Worm (Caenorhabditis elegans) whole organism, mixed stage, embryonic: ENCODE measurements around the gene oac-31.

Experiments
- ceh-43 ChIP-seq: fragments of 200-800 bp; sonication (Bioruptor generic); optimal IDR thresholded peaks from 2 replicates; lab custom pipeline; 2018; ENCODE audit warnings: mild to moderate bottlenecking, missing genetic modification characterization, moderate library complexity, missing compliant biosample characterization
- cnd-1 ChIP-seq: fragments of 200-800 bp; sonication (Bioruptor generic); optimal IDR thresholded peaks from 2 replicates; lab custom pipeline; 2018; ENCODE audit warnings: mild to moderate bottlenecking, missing genetic modification characterization, missing compliant biosample characterization
- elt-1 ChIP-seq: sonication (generic microtip); optimal IDR thresholded peaks from 2 replicates; lab custom pipeline; 2017; ENCODE audit warnings: missing genetic modification characterization, mild to moderate bottlenecking, missing compliant biosample characterization, antibody characterized with exemption, moderate library complexity, borderline replicate concordance; ENCODE audit not compliant: insufficient read depth
- mls-2 ChIP-seq: sonication (generic microtip); optimal IDR thresholded peaks from 2 replicates; lab custom pipeline; 2016; ENCODE audit warnings: mild to moderate bottlenecking, missing genetic modification characterization, moderate library complexity, missing compliant biosample characterization
- nhr-12 ChIP-seq: fragments of 150-350 bp; optimal IDR thresholded peaks from 2 replicates; lab custom pipeline; 2014; ENCODE audit warnings: missing biosample characterization, missing genetic modification characterization
- nhr-237 ChIP-seq: fragments of 150-350 bp; optimal IDR thresholded peaks from 2 replicates; lab custom pipeline; 2014; ENCODE audit warnings: missing biosample characterization, missing genetic modification characterization
- pha-4 ChIP-seq: fragments of 150-350 bp; optimal IDR thresholded peaks from 2 replicates; lab custom pipeline; 2018; ENCODE audit warnings: missing biosample characterization, missing genetic modification reagents, missing genetic modification characterization
- unc-62 ChIP-seq: fragments of 150-350 bp; optimal IDR thresholded peaks from 2 replicates; lab custom pipeline; 2014; ENCODE audit warnings: missing biosample characterization, missing genetic modification reagents, missing genetic modification characterization
- ztf-11 ChIP-seq: fragments of 150-350 bp; optimal IDR thresholded peaks from 2 replicates; lab custom pipeline; 2014; ENCODE audit warnings: missing biosample characterization, missing genetic modification characterization

- TF ChIP-seq elt-1 (tag; lab: Kevin White, UChicago) (no peak), cnd-1 (tag; lab: Kevin White, UChicago) (no peak), ztf-11 (no peak), pha-4 (tag; lab: Kevin White, UChicago) (no peak), ceh-43 (no peak), mls-2 (tag; lab: Kevin White, UChicago) (no peak), unc-62 (GFP tag; lab: Kevin White, UChicago) (no peak), nhr-12 (tag; lab: Kevin White, UChicago) (no peak), nhr-237 (no peak)
These were observed 43.7 kb upstream of the oac-31 start, which contains the start of gene F16B4.7 for ce11 chrV:1585411-1585810.
